Fruit fly (Drosophila melanogaster): ENCODE results near the gene Myt1.

Gene Myt1

dm6 chr3L:5823763-5824445 lies 44.5 kb upstream of the Myt1 start (continued):
- no peak for TF ChIP-seq Hand (GFP tag; optimal IDR thresholded peaks at IDR 0.05)
- TF ChIP-seq CG15514 (GFP tag; optimal IDR thresholded peaks at IDR 0.05), result peak; percentile 66
- TF ChIP-seq Lpt (GFP tag; optimal IDR thresholded peaks at IDR 0.05), result no peak
- TF ChIP-seq CG3847 (GFP tag; IDR thresholded peaks at IDR 0.05), result no peak
- peak in 1 of 2 experiments; percentile 76 for TF ChIP-seq tll (GFP tag; optimal IDR thresholded peaks at IDR 0.05)
- TF ChIP-seq row (GFP tag; IDR thresholded peaks at IDR 0.05), result peak; percentile 36; the same call in 1 of the 3 replicates
- peak; percentile 86; the same call in 1 of the 2 replicates for TF ChIP-seq chm (GFP tag; IDR thresholded peaks at IDR 0.05)
- no peak for TF ChIP-seq aop (GFP tag; IDR thresholded peaks at IDR 0.05)
- TF ChIP-seq az2 (GFP tag; optimal IDR thresholded peaks at IDR 0.05), result peak; percentile 59
- peak; percentile 92 for TF ChIP-seq CG2202 (tag; optimal IDR thresholded peaks at IDR 0.05)
- peak; percentile 40 for TF ChIP-seq ap (GFP tag; IDR thresholded peaks at IDR 0.05)
- peak; percentile 49; the same call in 1 of the 2 replicates for TF ChIP-seq CG6689 (GFP tag; IDR thresholded peaks at IDR 0.05)
- TF ChIP-seq NFAT (GFP tag; IDR thresholded peaks at IDR 0.05), result no peak
- peak; percentile 17; the same call in 1 of the 2 replicates for TF ChIP-seq CG32772 (GFP tag; IDR thresholded peaks at IDR 0.05)
- TF ChIP-seq exex (tag; optimal IDR thresholded peaks at IDR 0.05), result peak; percentile 40
- TF ChIP-seq Myb (GFP tag; optimal IDR thresholded peaks at IDR 0.05), result peak; percentile 49
- peak; percentile 80 for TF ChIP-seq CG17912 (GFP tag; optimal IDR thresholded peaks at IDR 0.05)
- peak; percentile 85 for TF ChIP-seq CG6254 (GFP tag; optimal IDR thresholded peaks at IDR 0.05)
- peak; percentile 80 for TF ChIP-seq CG7556 (GFP tag; optimal IDR thresholded peaks at IDR 0.05)
- TF ChIP-seq CG18764 (GFP tag; optimal IDR thresholded peaks at IDR 0.05), result peak; percentile 90
- peak; percentile 85 for TF ChIP-seq CG5180 (GFP tag; optimal IDR thresholded peaks at IDR 0.05)
- TF ChIP-seq CG12299 (tag; optimal IDR thresholded peaks at IDR 0.05), result peak; percentile 54
- TF ChIP-seq CG15479 (GFP tag; optimal IDR thresholded peaks at IDR 0.05), result peak; percentile 44
- no peak for TF ChIP-seq amos (GFP tag; IDR thresholded peaks at IDR 0.05; ENCODE audit: partially characterized antibody)
- TF ChIP-seq BtbVII (GFP tag; optimal IDR thresholded peaks at IDR 0.05), result peak; percentile 84
- TF ChIP-seq nerfin-2 (GFP tag; IDR thresholded peaks at IDR 0.05; ENCODE audit: partially characterized antibody), result no peak
- peak; percentile 80 for TF ChIP-seq CG1602 (GFP tag; optimal IDR thresholded peaks at IDR 0.05)
- TF ChIP-seq CG11247 (GFP tag; IDR thresholded peaks at IDR 0.05), result peak; percentile 69
- no peak for TF ChIP-seq pita (GFP tag; optimal IDR thresholded peaks at IDR 0.05)
- TF ChIP-seq Dip2 (GFP tag; IDR thresholded peaks at IDR 0.05), result no peak
- peak; percentile 74 for TF ChIP-seq CG13296 (GFP tag; optimal IDR thresholded peaks at IDR 0.05)
- peak; percentile 60 for TF ChIP-seq da (GFP tag; optimal IDR thresholded peaks at IDR 0.05)
- no peak for TF ChIP-seq CG7963 (GFP tag; IDR thresholded peaks at IDR 0.05; ENCODE audit: partially characterized antibody)
- no peak for TF ChIP-seq Dbx (GFP tag; IDR thresholded peaks at IDR 0.05)
- TF ChIP-seq gem (tag; optimal IDR thresholded peaks at IDR 0.05), result peak; percentile 86
- peak; percentile 98 for TF ChIP-seq Kr (GFP tag; optimal IDR thresholded peaks at IDR 0.05)
- peak; percentile 21; the same call in 1 of the 3 replicates for TF ChIP-seq B-H1 (GFP tag; IDR thresholded peaks at IDR 0.05)
- peak; percentile 34 for TF ChIP-seq schlank (tag; optimal IDR thresholded peaks at IDR 0.05)
- TF ChIP-seq CG4854 (GFP tag; optimal IDR thresholded peaks at IDR 0.05), result peak; percentile 83
- TF ChIP-seq CG12769 (tag; optimal IDR thresholded peaks at IDR 0.05), result peak; percentile 76
- peak; percentile 84 for TF ChIP-seq CG11723 (GFP tag; optimal IDR thresholded peaks at IDR 0.05)
- TF ChIP-seq MTF-1 (GFP tag; optimal IDR thresholded peaks at IDR 0.05; ENCODE audit: borderline replicate concordance), result peak; percentile 99
- TF ChIP-seq CG13894 (tag; optimal IDR thresholded peaks at IDR 0.05), result no peak
- TF ChIP-seq h (optimal IDR thresholded peaks at IDR 0.05), result no peak
- peak; percentile 46 for TF ChIP-seq CG4282 (GFP tag; optimal IDR thresholded peaks at IDR 0.05)
- TF ChIP-seq CG6175 (GFP tag; IDR thresholded peaks at IDR 0.05), result no peak
- peak; percentile 57 for TF ChIP-seq bigmax (GFP tag; optimal IDR thresholded peaks at IDR 0.05)
- TF ChIP-seq ci (GFP tag; IDR thresholded peaks at IDR 0.05), result peak; percentile 90
- peak; percentile 66 for TF ChIP-seq Usf (GFP tag; optimal IDR thresholded peaks at IDR 0.05)

Data from whole organism, embryonic.